Worm (Caenorhabditis elegans) whole organism, L4 larva: ENCODE results near the gene kin-18.

ENCODE experiments used
- hlh-30 ChIP-seq: sonication (generic microtip); optimal IDR thresholded peaks from 2 replicates; lab custom pipeline; 2017; ENCODE audit warnings: antibody characterized with exemption, mild to moderate bottlenecking, missing genetic modification characterization, missing compliant biosample characterization; ENCODE audit not compliant: insufficient read depth
- saeg-2 ChIP-seq: fragments of 200-800 bp; sonication (Bioruptor generic); IDR thresholded peaks from 2 replicates; pipeline ENCODE4 v1.3.6; 2022; ENCODE audit warnings: missing genetic modification reagents, missing genetic modification characterization, missing compliant biosample characterization
- zip-11 ChIP-seq: fragments of 200-800 bp; sonication (Bioruptor generic); IDR thresholded peaks from 2 replicates; pipeline ENCODE4 v1.3.6; 2022; ENCODE audit warnings: missing genetic modification characterization, missing compliant biosample characterization

DNA sequence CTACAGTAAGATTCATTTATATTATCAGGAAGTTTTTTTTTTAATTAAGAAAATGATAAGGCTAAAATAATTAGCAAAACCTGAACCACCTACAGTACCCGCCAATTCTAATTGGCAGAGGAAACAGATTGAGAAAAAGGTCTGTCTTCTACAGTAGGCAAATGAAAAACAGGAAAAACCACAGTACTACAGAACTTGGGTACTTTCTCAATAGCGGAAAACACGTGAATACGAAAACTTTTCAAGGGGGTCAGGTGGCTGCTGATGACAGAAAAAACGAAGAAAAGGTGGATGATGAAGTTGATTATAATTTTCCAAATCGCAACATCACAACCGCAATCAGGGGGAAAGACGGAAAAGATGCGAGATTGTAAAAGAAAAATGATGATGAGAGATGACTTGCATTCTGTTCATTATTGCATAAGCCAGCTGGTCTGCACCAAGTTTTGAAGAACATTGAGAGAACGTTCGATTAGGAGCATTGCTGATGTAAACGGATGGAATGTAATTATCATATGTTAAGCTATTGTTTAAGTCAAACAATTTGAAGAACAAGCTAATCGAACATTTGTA is 26.1 kb downstream of the kin-18 start:
- TF ChIP-seq hlh-30 (tag; lab: Kevin White, UChicago), result peak; percentile 80
- TF ChIP-seq zip-11 (GFP tag; lab: Robert Waterston, UW), result no peak
- no peak for TF ChIP-seq saeg-2
